Fruit fly (Drosophila melanogaster) whole organism, prepupa: ENCODE results near the gene CG10469.

ENCODE experiments used
- CG10631 ChIP-seq: fragments of 200-800 bp; sonication (Bioruptor generic); optimal IDR thresholded peaks from 2 replicates; lab custom pipeline; 2016; ENCODE audit warnings: missing biosample characterization, missing genetic modification characterization
- CG10669 ChIP-seq: fragments of 200-800 bp; sonication (Bioruptor generic); optimal IDR thresholded peaks from 3 replicates; lab custom pipeline; 2018; ENCODE audit warnings: missing biosample characterization, mild to moderate bottlenecking, missing genetic modification characterization, moderate library complexity
- CG11294 ChIP-seq: fragments of 200-800 bp; sonication (Bioruptor generic); IDR thresholded peaks from 2 replicates; pipeline ENCODE4 v1.3.6; 2022; ENCODE audit warnings: missing biosample characterization, missing genetic modification characterization
- CG11762 ChIP-seq: fragments of 200-800 bp; sonication (Bioruptor generic); optimal IDR thresholded peaks from 3 replicates; lab custom pipeline; 2016; ENCODE audit warnings: missing biosample characterization, missing genetic modification characterization; ENCODE audit not compliant: insufficient read depth
- CG11902 ChIP-seq: fragments of 200-800 bp; sonication (Bioruptor generic); optimal IDR thresholded peaks from 3 replicates; lab custom pipeline; 2016; ENCODE audit warnings: missing biosample characterization, missing genetic modification characterization
- CG1621 ChIP-seq: fragments of 200-800 bp; sonication (Bioruptor generic); optimal IDR thresholded peaks from 3 replicates; lab custom pipeline; 2018; ENCODE audit warnings: missing biosample characterization, mild to moderate bottlenecking, missing genetic modification characterization
- CG16779 ChIP-seq: fragments of 200-800 bp; sonication (Bioruptor generic); optimal IDR thresholded peaks from 3 replicates; lab custom pipeline; 2017; ENCODE audit warnings: missing biosample characterization, mild to moderate bottlenecking, missing genetic modification characterization
- CG3032 ChIP-seq: fragments of 200-800 bp; optimal IDR thresholded peaks from 2 replicates; lab custom pipeline; 2019; ENCODE audit warnings: missing biosample characterization, mild to moderate bottlenecking, missing genetic modification characterization, moderate library complexity
- CG31627 ChIP-seq: fragments of 200-800 bp; sonication (Bioruptor generic); optimal IDR thresholded peaks from 3 replicates; lab custom pipeline; 2016; ENCODE audit warnings: missing biosample characterization, missing genetic modification characterization
- CG32006 ChIP-seq: fragments of 200-800 bp; sonication (Bioruptor generic); optimal IDR thresholded peaks from 3 replicates; lab custom pipeline; 2017; ENCODE audit warnings: missing biosample characterization, mild to moderate bottlenecking, missing genetic modification characterization
- CG34406 ChIP-seq: fragments of 200-800 bp; sonication (Bioruptor generic); optimal IDR thresholded peaks from 3 replicates; lab custom pipeline; 2016; ENCODE audit warnings: missing biosample characterization, missing genetic modification characterization
- CG3919 ChIP-seq: fragments of 200-800 bp; sonication (Bioruptor generic); optimal IDR thresholded peaks from 3 replicates; lab custom pipeline; 2016; ENCODE audit warnings: missing biosample characterization, missing genetic modification characterization
- CG4318 ChIP-seq: fragments of 200-800 bp; sonication (Bioruptor generic); optimal IDR thresholded peaks from 3 replicates; lab custom pipeline; 2017; ENCODE audit warnings: missing biosample characterization, mild to moderate bottlenecking, missing genetic modification characterization
- CG6163 ChIP-seq: fragments of 200-800 bp; sonication (Bioruptor generic); IDR thresholded peaks from 3 replicates; pipeline ENCODE4 v1.3.6; 2022; ENCODE audit warnings: missing biosample characterization, missing genetic modification characterization
- CG6276 ChIP-seq: fragments of 200-800 bp; sonication (Bioruptor generic); optimal IDR thresholded peaks from 2 replicates; lab custom pipeline; 2017; ENCODE audit warnings: missing biosample characterization, mild to moderate bottlenecking, missing genetic modification characterization
- CG6808 ChIP-seq: fragments of 200-800 bp; sonication (Bioruptor generic); optimal IDR thresholded peaks from 3 replicates; lab custom pipeline; 2017; ENCODE audit warnings: missing biosample characterization, missing genetic modification characterization, mild to moderate bottlenecking, moderate library complexity, missing genetic modification reagents
- CG6854 ChIP-seq: fragments of 200-800 bp; sonication (Bioruptor generic); optimal IDR thresholded peaks from 2 replicates; lab custom pipeline; 2017; ENCODE audit warnings: missing biosample characterization, mild to moderate bottlenecking, missing genetic modification characterization
- CG7368 ChIP-seq: fragments of 200-800 bp; sonication (Bioruptor generic); optimal IDR thresholded peaks from 3 replicates; lab custom pipeline; 2016; ENCODE audit warnings: missing biosample characterization, missing genetic modification characterization
- CG8119 ChIP-seq: fragments of 200-800 bp; sonication (Bioruptor generic); IDR thresholded peaks from 3 replicates; pipeline ENCODE4 v1.3.6; 2022; ENCODE audit warnings: missing biosample characterization, missing genetic modification characterization
- CG8319 ChIP-seq: fragments of 200-800 bp; sonication (Bioruptor generic); optimal IDR thresholded peaks from 3 replicates; lab custom pipeline; 2016; ENCODE audit warnings: missing biosample characterization, missing genetic modification characterization
- CG8632 ChIP-seq: fragments of 200-800 bp; sonication (Bioruptor generic); optimal IDR thresholded peaks from 3 replicates; lab custom pipeline; 2016; ENCODE audit warnings: missing biosample characterization, missing genetic modification characterization
- CG9139 ChIP-seq: fragments of 200-800 bp; sonication (Bioruptor generic); optimal IDR thresholded peaks from 3 replicates; lab custom pipeline; 2017; ENCODE audit warnings: missing biosample characterization, mild to moderate bottlenecking, missing genetic modification characterization
- Eip75B ChIP-seq: fragments of 200-800 bp; sonication (Bioruptor generic); optimal IDR thresholded peaks from 3 replicates; lab custom pipeline; 2016; ENCODE audit warnings: missing biosample characterization, missing genetic modification characterization
- Eip78C ChIP-seq: fragments of 200-800 bp; sonication (Bioruptor generic); peaks from one replicate; lab custom pipeline; 2016; ENCODE audit warnings: missing biosample characterization, missing genetic modification characterization
- Eip93F ChIP-seq: fragments of 200-800 bp; sonication (Bioruptor generic); optimal IDR thresholded peaks from 2 replicates; lab custom pipeline; 2016; ENCODE audit warnings: missing biosample characterization, mild to moderate bottlenecking, missing genetic modification characterization
- Ets21C ChIP-seq: fragments of 200-800 bp; sonication (Bioruptor generic); optimal IDR thresholded peaks from 3 replicates; lab custom pipeline; 2016; ENCODE audit warnings: missing biosample characterization, missing genetic modification characterization
- Ets96B ChIP-seq: fragments of 200-800 bp; optimal IDR thresholded peaks from 2 replicates; lab custom pipeline; 2019; ENCODE audit warnings: missing biosample characterization, mild to moderate bottlenecking, missing genetic modification characterization, moderate library complexity
- Gug ChIP-seq: fragments of 200-800 bp; sonication (Bioruptor generic); IDR thresholded peaks from 2 replicates; pipeline ENCODE4 v1.3.6; 2022; ENCODE audit warnings: missing biosample characterization, missing genetic modification characterization
- Hr38 ChIP-seq: sonication (Bioruptor generic); optimal IDR thresholded peaks from 2 replicates; lab custom pipeline; 2016; ENCODE audit warnings: missing biosample characterization, missing genetic modification characterization
- Hr39 ChIP-seq: fragments of 200-800 bp; sonication (Bioruptor generic); optimal IDR thresholded peaks from 2 replicates; lab custom pipeline; 2016; ENCODE audit warnings: missing biosample characterization, missing genetic modification characterization
- Hr4 ChIP-seq: fragments of 200-800 bp; sonication (Bioruptor generic); optimal IDR thresholded peaks from 3 replicates; lab custom pipeline; 2016; ENCODE audit warnings: missing biosample characterization, missing genetic modification characterization
- Lpt ChIP-seq: fragments of 200-800 bp; sonication (Bioruptor generic); optimal IDR thresholded peaks from 3 replicates; lab custom pipeline; 2016; ENCODE audit warnings: missing biosample characterization, missing genetic modification characterization
- Met ChIP-seq: fragments of 200-800 bp; sonication (Bioruptor generic); optimal IDR thresholded peaks from 3 replicates; lab custom pipeline; 2016; ENCODE audit warnings: missing biosample characterization, missing genetic modification characterization
- OdsH ChIP-seq: fragments of 200-800 bp; sonication (Bioruptor generic); optimal IDR thresholded peaks from 3 replicates; lab custom pipeline; 2016; ENCODE audit warnings: missing biosample characterization, missing genetic modification characterization
- Smox ChIP-seq: fragments of 200-800 bp; sonication (Bioruptor generic); optimal IDR thresholded peaks from 3 replicates; lab custom pipeline; 2016; ENCODE audit warnings: missing biosample characterization, missing genetic modification characterization
- Sox102F ChIP-seq: fragments of 200-800 bp; sonication (Bioruptor generic); optimal IDR thresholded peaks from 2 replicates; lab custom pipeline; 2016; ENCODE audit warnings: missing biosample characterization, mild to moderate bottlenecking, missing genetic modification characterization
- Sox14 ChIP-seq: fragments of 200-800 bp; sonication (Bioruptor generic); optimal IDR thresholded peaks from 3 replicates; lab custom pipeline; 2016; ENCODE audit warnings: missing biosample characterization, missing genetic modification characterization
- Sox15 ChIP-seq: fragments of 200-800 bp; sonication (Bioruptor generic); optimal IDR thresholded peaks from 3 replicates; lab custom pipeline; 2016; ENCODE audit warnings: missing biosample characterization, missing genetic modification characterization
- achi ChIP-seq: fragments of 200-800 bp; sonication (Bioruptor generic); optimal IDR thresholded peaks from 3 replicates; lab custom pipeline; 2016; ENCODE audit warnings: missing biosample characterization, missing genetic modification characterization
- cyc ChIP-seq: fragments of 200-800 bp; sonication (Bioruptor generic); optimal IDR thresholded peaks from 3 replicates; lab custom pipeline; 2016; ENCODE audit warnings: missing biosample characterization, missing genetic modification characterization
- dsx ChIP-seq: fragments of 200-800 bp; optimal IDR thresholded peaks from 3 replicates; lab custom pipeline; 2019; ENCODE audit warnings: missing biosample characterization, mild to moderate bottlenecking, missing genetic modification characterization, moderate library complexity; ENCODE audit not compliant: poor library complexity, severe bottlenecking
- esn ChIP-seq: fragments of 200-800 bp; sonication (Bioruptor generic); optimal IDR thresholded peaks from 2 replicates; lab custom pipeline; 2016; ENCODE audit warnings: missing biosample characterization, mild to moderate bottlenecking, missing genetic modification characterization, moderate library complexity
- fd59A ChIP-seq: fragments of 200-800 bp; sonication (Bioruptor generic); optimal IDR thresholded peaks from 2 replicates; lab custom pipeline; 2017; ENCODE audit warnings: missing biosample characterization, mild to moderate bottlenecking, missing genetic modification characterization, missing genetic modification reagents
- fd85E ChIP-seq: fragments of 200-800 bp; sonication (Bioruptor generic); optimal IDR thresholded peaks from 3 replicates; lab custom pipeline; 2016; ENCODE audit warnings: missing biosample characterization, missing genetic modification characterization
- lz ChIP-seq: fragments of 200-800 bp; sonication (Bioruptor generic); optimal IDR thresholded peaks from 3 replicates; lab custom pipeline; 2016; ENCODE audit warnings: missing biosample characterization, missing genetic modification characterization
- net ChIP-seq: fragments of 200-800 bp; sonication (Bioruptor generic); optimal IDR thresholded peaks from 3 replicates; lab custom pipeline; 2016; ENCODE audit warnings: missing biosample characterization, missing genetic modification characterization
- pdm3 ChIP-seq: fragments of 200-800 bp; sonication (Bioruptor generic); optimal IDR thresholded peaks from 3 replicates; lab custom pipeline; 2016; ENCODE audit warnings: missing biosample characterization, missing genetic modification characterization
- spab ChIP-seq: fragments of 200-800 bp; sonication (Bioruptor generic); optimal IDR thresholded peaks from 2 replicates; lab custom pipeline; 2017; ENCODE audit warnings: missing biosample characterization, mild to moderate bottlenecking, missing genetic modification characterization, missing genetic modification reagents
- svp ChIP-seq: fragments of 200-800 bp; sonication (Bioruptor generic); peaks from one replicate; lab custom pipeline; 2016; ENCODE audit warnings: missing biosample characterization, missing genetic modification characterization
- topi ChIP-seq: fragments of 200-800 bp; sonication (Bioruptor generic); optimal IDR thresholded peaks from 3 replicates; lab custom pipeline; 2016; ENCODE audit warnings: missing biosample characterization, missing genetic modification characterization

Gene CG10469

DNA sequence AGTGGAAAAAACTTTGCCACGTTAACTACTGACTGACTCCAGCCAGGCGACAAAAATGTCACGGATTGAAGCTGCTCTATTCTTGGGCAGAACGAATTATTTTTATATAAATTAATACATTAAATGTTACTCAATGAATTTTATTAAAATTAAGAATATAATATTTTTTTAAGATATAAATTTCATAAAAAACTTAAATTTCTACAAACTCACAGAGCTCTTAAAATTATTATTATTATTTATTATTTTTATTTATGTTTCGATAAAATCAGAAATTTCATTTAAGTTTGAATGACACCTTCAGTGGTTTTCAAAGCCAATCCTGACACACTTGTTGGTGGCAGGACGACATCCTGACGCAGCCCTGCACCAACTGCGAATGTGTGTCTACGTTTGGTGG is 8.0 kb downstream of the CG10469 start (continued):
- peak; percentile 16 for TF ChIP-seq CG11762 (GFP tag; lab: Kevin White, UChicago)
- no peak for TF ChIP-seq Eip75B (GFP tag; lab: Kevin White, UChicago)
- peak; percentile 69 for TF ChIP-seq CG3032
- peak; percentile 7 for TF ChIP-seq Hr39 (GFP tag; lab: Kevin White, UChicago)
- peak; percentile 46 for TF ChIP-seq Hr4 (GFP tag; lab: Kevin White, UChicago)
- TF ChIP-seq Smox (GFP tag; lab: Kevin White, UChicago), result peak; percentile 11
- TF ChIP-seq topi (GFP tag; lab: Kevin White, UChicago), result no peak
- TF ChIP-seq Sox14 (GFP tag; lab: Kevin White, UChicago), result peak; percentile 41
- no peak for TF ChIP-seq CG7368
- peak; percentile 73 for TF ChIP-seq CG8632 (GFP tag; lab: Kevin White, UChicago)
- TF ChIP-seq dsx (GFP tag; lab: Kevin White, UChicago), result peak; percentile 63
- peak; percentile 23 for TF ChIP-seq pdm3
- peak; percentile 26 for TF ChIP-seq Sox102F (GFP tag; lab: Kevin White, UChicago)
- peak; percentile 88 for TF ChIP-seq CG8119 (GFP tag; lab: Robert Waterston, UW)
- no peak for TF ChIP-seq Ets21C (GFP tag; lab: Kevin White, UChicago)
- peak; percentile 48 for TF ChIP-seq esn (GFP tag; lab: Kevin White, UChicago)
- no peak for TF ChIP-seq CG6808 (GFP tag; lab: Kevin White, UChicago)
- peak; percentile 46 for TF ChIP-seq spab (GFP tag; lab: Kevin White, UChicago)
- peak; percentile 72 for TF ChIP-seq OdsH
- TF ChIP-seq CG6276 (GFP tag; lab: Kevin White, UChicago), result peak; percentile 45
- peak; percentile 5 for TF ChIP-seq CG10669 (GFP tag; lab: Kevin White, UChicago)
- no peak for TF ChIP-seq CG31627 (GFP tag; lab: Kevin White, UChicago)
- no peak for TF ChIP-seq cyc
- peak; percentile 8 for TF ChIP-seq lz (GFP tag; lab: Kevin White, UChicago)
- TF ChIP-seq CG34406, result peak; percentile 68
- peak; percentile 39 for TF ChIP-seq Lpt (GFP tag; lab: Kevin White, UChicago)
- peak; percentile 64 for TF ChIP-seq Ets96B (tag; lab: Kevin White, UChicago)
- TF ChIP-seq fd59A (GFP tag; lab: Kevin White, UChicago), result peak; percentile 33
- TF ChIP-seq Hr38 (GFP tag; lab: Kevin White, UChicago), result no peak
- peak; percentile 68 for TF ChIP-seq net (GFP tag; lab: Kevin White, UChicago)
- TF ChIP-seq CG11294 (GFP tag; lab: Robert Waterston, UW), result no peak
- TF ChIP-seq CG32006 (GFP tag; lab: Kevin White, UChicago), result peak; percentile 83
- no peak for TF ChIP-seq CG6854 (GFP tag; lab: Kevin White, UChicago)
- TF ChIP-seq Eip78C (GFP tag; lab: Kevin White, UChicago), result peak; percentile 90
- peak; percentile 22 for TF ChIP-seq Sox15 (GFP tag; lab: Kevin White, UChicago)
- no peak for TF ChIP-seq fd85E
- TF ChIP-seq CG1621 (tag; lab: Kevin White, UChicago), result no peak

DNA sequence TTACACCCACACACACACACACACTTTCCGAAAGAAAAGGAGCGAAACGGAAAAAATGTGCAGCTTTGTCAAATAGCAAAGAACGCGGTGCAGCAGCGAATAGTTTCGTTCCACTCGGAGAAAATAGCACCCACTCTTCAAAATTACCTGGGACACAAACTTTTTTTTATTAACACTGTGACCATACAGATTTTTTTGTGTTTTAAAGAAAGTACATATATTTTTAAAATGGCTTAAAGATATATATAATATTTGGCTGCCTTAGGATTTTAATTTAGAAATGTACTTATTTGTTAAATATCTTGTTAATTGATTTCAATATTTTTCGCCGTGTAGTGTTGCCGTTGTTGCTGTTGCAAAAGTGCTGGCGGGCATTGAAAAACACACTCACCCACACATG is 8.7 kb downstream of the CG10469 start:
- TF ChIP-seq CG6163 (GFP tag; lab: Robert Waterston, UW) (peak; percentile 25; the same call in 1 of the 3 replicates), Gug (GFP tag; lab: Robert Waterston, UW) (peak; percentile 45), Eip75B (GFP tag; lab: Kevin White, UChicago) (peak; percentile 9), lz (GFP tag; lab: Kevin White, UChicago) (no peak), CG10631 (GFP tag; lab: Kevin White, UChicago) (peak; percentile 63), Ets96B (tag; lab: Kevin White, UChicago) (peak; percentile 43), CG3919 (GFP tag; lab: Kevin White, UChicago) (peak; percentile 14), spab (GFP tag; lab: Kevin White, UChicago) (no peak), Sox15 (GFP tag; lab: Kevin White, UChicago) (no peak), CG8319 (GFP tag; lab: Kevin White, UChicago) (no peak), Eip93F (GFP tag; lab: Kevin White, UChicago) (no peak), achi (peak; percentile 45), CG16779 (tag; lab: Kevin White, UChicago) (no peak), CG8632 (GFP tag; lab: Kevin White, UChicago) (no peak), Hr39 (GFP tag; lab: Kevin White, UChicago) (no peak), CG4318 (GFP tag; lab: Kevin White, UChicago) (peak; percentile 56), fd59A (GFP tag; lab: Kevin White, UChicago) (no peak), topi (GFP tag; lab: Kevin White, UChicago) (no peak), cyc (no peak), CG3032 (peak; percentile 26), Hr4 (GFP tag; lab: Kevin White, UChicago) (peak; percentile 68), CG6854 (GFP tag; lab: Kevin White, UChicago) (no peak), Met (GFP tag; lab: Kevin White, UChicago) (no peak), svp (peak; percentile 38), CG11902 (GFP tag; lab: Kevin White, UChicago) (no peak), CG9139 (GFP tag; lab: Kevin White, UChicago) (no peak)
